Worm (Caenorhabditis elegans): ENCODE data around the gene cutl-18.

DNA sequence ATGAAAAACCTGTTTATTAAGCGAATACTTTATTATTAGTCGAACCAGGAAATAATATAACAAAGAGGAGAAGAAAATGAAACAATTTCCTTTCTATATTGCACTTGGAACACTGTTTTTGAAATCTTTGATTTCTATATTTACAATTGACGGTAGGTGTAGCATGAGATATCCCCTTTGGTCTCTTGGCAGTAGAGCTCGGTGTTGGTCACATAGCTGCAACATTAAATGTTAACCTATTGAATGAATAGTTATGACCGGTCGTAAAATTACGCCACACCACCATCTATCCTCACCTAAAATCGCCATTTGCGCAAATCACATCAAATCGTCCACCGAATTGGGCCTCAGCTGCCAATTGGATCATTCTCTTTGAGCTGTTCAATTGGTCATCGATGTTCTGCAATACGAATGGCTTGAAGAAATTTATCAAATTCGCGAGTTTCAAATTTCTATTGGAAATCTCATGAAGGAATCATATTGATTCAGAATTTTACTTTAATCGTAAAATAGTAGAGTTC, 28.2 kb upstream of the cutl-18 start:
- TF ChIP-seq mdl-1 (tag; optimal IDR thresholded peaks at IDR 0.05): no peak
- no peak for TF ChIP-seq zip-11 (GFP tag; IDR thresholded peaks at IDR 0.05)
- no peak for TF ChIP-seq nhr-76 (tag; optimal IDR thresholded peaks at IDR 0.05)
- no peak for TF ChIP-seq fkh-10 (GFP tag; optimal IDR thresholded peaks at IDR 0.05)

All from whole organism, L4 larva.